Fruit fly (Drosophila melanogaster) whole organism, embryonic: ENCODE measurements around the gene Prim1.
A peak's percentile ranks its signal among the peaks of the same experiment; 100 is the strongest.

Experiments used
- CG16863 ChIP-seq: fragments of 200-800 bp; sonication (Bioruptor generic); optimal IDR thresholded peaks from 3 replicates; lab custom pipeline; 2016; ENCODE audit warnings: missing biosample characterization, missing genetic modification characterization
- CG17359 ChIP-seq: fragments of 200-800 bp; sonication (Bioruptor generic); optimal IDR thresholded peaks from 3 replicates; lab custom pipeline; 2018; ENCODE audit warnings: missing biosample characterization, mild to moderate bottlenecking, missing genetic modification characterization, moderate library complexity
- CG6654 ChIP-seq: fragments of 200-800 bp; sonication (Bioruptor generic); optimal IDR thresholded peaks from 2 replicates; lab custom pipeline; 2017; ENCODE audit warnings: missing biosample characterization, mild to moderate bottlenecking, missing genetic modification characterization
- CG7987 ChIP-seq: fragments of 200-800 bp; sonication (Bioruptor generic); optimal IDR thresholded peaks from 2 replicates; lab custom pipeline; 2018; ENCODE audit warnings: missing biosample characterization, mild to moderate bottlenecking, missing genetic modification characterization, moderate library complexity
- Sox102F ChIP-seq: fragments of 200-800 bp; sonication (Bioruptor generic); optimal IDR thresholded peaks from 2 replicates; lab custom pipeline; 2018; ENCODE audit warnings: missing biosample characterization, mild to moderate bottlenecking, missing genetic modification characterization, moderate library complexity
- dan ChIP-seq: fragments of 200-800 bp; sonication (Bioruptor generic); IDR thresholded peaks from 2 replicates; pipeline ENCODE4 v1.3.6; 2022; ENCODE audit warnings: missing biosample characterization, missing genetic modification characterization
- gsb-n ChIP-seq: fragments of 200-800 bp; sonication (Bioruptor generic); optimal IDR thresholded peaks from 3 replicates; lab custom pipeline; 2018; ENCODE audit warnings: missing biosample characterization, mild to moderate bottlenecking, missing genetic modification characterization
- seq ChIP-seq: fragments of 200-800 bp; sonication (Bioruptor generic); IDR thresholded peaks from 2 replicates; pipeline ENCODE4 v1.3.6; 2022; ENCODE audit warnings: missing biosample characterization, missing genetic modification characterization
- sisA ChIP-seq: fragments of 200-800 bp; sonication (Bioruptor generic); IDR thresholded peaks from 2 replicates; pipeline ENCODE4 v1.3.6; 2022; ENCODE audit warnings: missing biosample characterization, missing genetic modification characterization
- zfh2 ChIP-seq: fragments of 200-800 bp; sonication (Bioruptor generic); optimal IDR thresholded peaks from 2 replicates; lab custom pipeline; 2016; ENCODE audit warnings: missing biosample characterization, missing genetic modification characterization

dm6 chr3L:8379161-8379560 is 39.0 kb downstream of the Prim1 start:
- no peak for TF ChIP-seq seq
- TF ChIP-seq CG7987 (GFP tag; lab: Kevin White, UChicago) = no peak
- TF ChIP-seq CG6654 (GFP tag; lab: Kevin White, UChicago) = no peak
- TF ChIP-seq dan (GFP tag; lab: Robert Waterston, UW) = no peak
- no peak for TF ChIP-seq Sox102F (GFP tag; lab: Kevin White, UChicago)
- no peak for TF ChIP-seq zfh2 (GFP tag; lab: Kevin White, UChicago)
- no peak for TF ChIP-seq sisA (GFP tag; lab: Robert Waterston, UW)
- peak; percentile 59 for TF ChIP-seq gsb-n
- TF ChIP-seq CG16863 = no peak
- peak; percentile 4 for TF ChIP-seq CG17359 (tag; lab: Kevin White, UChicago)
